Fruit fly (Drosophila melanogaster): ENCODE measurements around the gene nmd.

The nmd gene

dm6 chr2L:10306518-10307260, 2.9 kb upstream of the nmd start, which contains the start of the genes CG5390 and CG4968 (continued):
- TF ChIP-seq Pdp1 (GFP tag; optimal IDR thresholded peaks at IDR 0.05) = peak in 1 of 2 experiments; percentile 42
- TF ChIP-seq nerfin-1 (tag; optimal IDR thresholded peaks at IDR 0.05) = peak; percentile 60
- TF ChIP-seq Gug (GFP tag; IDR thresholded peaks at IDR 0.05) = no peak
- no peak for TF ChIP-seq tna (GFP tag; IDR thresholded peaks at IDR 0.05; ENCODE audit: partially characterized antibody)
- no peak for TF ChIP-seq CG9876 (GFP tag; optimal IDR thresholded peaks at IDR 0.05)
- peak; percentile 83 for TF ChIP-seq Fer1 (GFP tag; optimal IDR thresholded peaks at IDR 0.05)
- no peak for TF ChIP-seq da (GFP tag; optimal IDR thresholded peaks at IDR 0.05)
- no peak for TF ChIP-seq dan (GFP tag; IDR thresholded peaks at IDR 0.05)
- TF ChIP-seq CG8944 (GFP tag; optimal IDR thresholded peaks at IDR 0.05) = no peak
- peak; percentile 20; the same call in 1 of the 2 replicates for TF ChIP-seq rib (GFP tag; IDR thresholded peaks at IDR 0.05)
- TF ChIP-seq inv (GFP tag; IDR thresholded peaks at IDR 0.05; ENCODE audit: partially characterized antibody) = no peak
- peak; percentile 71 for TF ChIP-seq sd (tag; optimal IDR thresholded peaks at IDR 0.05)
- no peak for TF ChIP-seq prd (optimal IDR thresholded peaks at IDR 0.05)
- TF ChIP-seq prd (GFP tag; IDR thresholded peaks at IDR 0.05) = no peak
- TF ChIP-seq CG34376 (GFP tag; optimal IDR thresholded peaks at IDR 0.05) = peak; percentile 37
- no peak for TF ChIP-seq C15 (GFP tag; IDR thresholded peaks at IDR 0.05)
- TF ChIP-seq fd102C (GFP tag; optimal IDR thresholded peaks at IDR 0.05) = no peak
- no peak for TF ChIP-seq CG17912 (GFP tag; optimal IDR thresholded peaks at IDR 0.05)
- peak; percentile 68 for TF ChIP-seq HmgZ (tag; optimal IDR thresholded peaks at IDR 0.05)
- TF ChIP-seq ap (GFP tag; IDR thresholded peaks at IDR 0.05) = no peak
- peak; percentile 49; the same call in 1 of the 2 replicates for TF ChIP-seq danr (GFP tag; IDR thresholded peaks at IDR 0.05)
- peak in 1 of 2 experiments; percentile 46 for TF ChIP-seq Eip74EF (GFP tag; optimal IDR thresholded peaks at IDR 0.05)
- TF ChIP-seq fd96Cb (tag; optimal IDR thresholded peaks at IDR 0.05) = peak; percentile 50
- TF ChIP-seq hth (optimal IDR thresholded peaks at IDR 0.05) = no peak
- TF ChIP-seq Nf-YC (tag; optimal IDR thresholded peaks at IDR 0.05) = peak; percentile 78
- peak; percentile 70 for TF ChIP-seq NFAT (GFP tag; IDR thresholded peaks at IDR 0.05)
- peak; percentile 72 for TF ChIP-seq CG4617 (GFP tag; optimal IDR thresholded peaks at IDR 0.05; ENCODE audit: borderline replicate concordance)
- no peak for TF ChIP-seq bab2 (GFP tag; optimal IDR thresholded peaks at IDR 0.05)
- peak; percentile 48 for TF ChIP-seq exex (tag; optimal IDR thresholded peaks at IDR 0.05)
- TF ChIP-seq usp (GFP tag; optimal IDR thresholded peaks at IDR 0.05) = no peak
- TF ChIP-seq sna (GFP tag; IDR thresholded peaks at IDR 0.05; ENCODE audit: partially characterized antibody) = no peak
- peak; percentile 57 for TF ChIP-seq CG4424 (GFP tag; optimal IDR thresholded peaks at IDR 0.05)
- peak; percentile 65 for TF ChIP-seq sob (GFP tag; IDR thresholded peaks at IDR 0.05)
- no peak for TF ChIP-seq Doc2 (GFP tag; IDR thresholded peaks at IDR 0.05)
- TF ChIP-seq hkb (optimal IDR thresholded peaks at IDR 0.05) = no peak
- TF ChIP-seq hkb (GFP tag; IDR thresholded peaks at IDR 0.05) = peak; percentile 65
- peak; percentile 86 for TF ChIP-seq Drgx (GFP tag; IDR thresholded peaks at IDR 0.05)
- TF ChIP-seq CG2875 (GFP tag; optimal IDR thresholded peaks at IDR 0.05) = no peak
- peak; percentile 62 for TF ChIP-seq CG6765 (GFP tag; optimal IDR thresholded peaks at IDR 0.05)
- peak; percentile 20 for TF ChIP-seq CG4820 (GFP tag; optimal IDR thresholded peaks at IDR 0.05)
- no peak for TF ChIP-seq oc (tag; optimal IDR thresholded peaks at IDR 0.05)
- TF ChIP-seq CG6175 (GFP tag; IDR thresholded peaks at IDR 0.05) = no peak
- TF ChIP-seq fd64A (GFP tag; optimal IDR thresholded peaks at IDR 0.05) = no peak
- TF ChIP-seq pzg (GFP tag; optimal IDR thresholded peaks at IDR 0.05) = peak; percentile 69
- peak; percentile 56 for TF ChIP-seq CrebB (tag; optimal IDR thresholded peaks at IDR 0.05)
- TF ChIP-seq sens-2 (GFP tag; IDR thresholded peaks at IDR 0.05) = no peak
- TF ChIP-seq CG12104 (GFP tag; optimal IDR thresholded peaks at IDR 0.05) = peak; percentile 39
- TF ChIP-seq CTCF (GFP tag; optimal IDR thresholded peaks at IDR 0.05) = peak; percentile 12
- peak; percentile 61 for TF ChIP-seq pros (GFP tag; optimal IDR thresholded peaks at IDR 0.05)
- TF ChIP-seq crc (GFP tag; optimal IDR thresholded peaks at IDR 0.05) = no peak
- TF ChIP-seq Fer2 (tag; optimal IDR thresholded peaks at IDR 0.05) = peak; percentile 59
